Fruit fly (Drosophila melanogaster): ENCODE data around the gene CG7646.

Gene CG7646

dm6 chr3L:19991714-19992231, at the start of gene CG7646, which contains the start of gene Nca:
TSS of gene CG7646 (plus strand) at chr3L:19991887.
TSS of gene Nca (plus strand) at chr3L:19991887.
- no peak for TF ChIP-seq CG8478 (optimal IDR thresholded peaks at IDR 0.05)
- no peak for TF ChIP-seq CTCF (optimal IDR thresholded peaks at IDR 0.05)

dm6 chr3L:19945469-19945868, 46.2 kb upstream of the CG7646 start:
- no peak for TF ChIP-seq CG8478 (optimal IDR thresholded peaks at IDR 0.05)
- TF ChIP-seq CTCF (optimal IDR thresholded peaks at IDR 0.05): no peak

- TF ChIP-seq CG8478 (optimal IDR thresholded peaks at IDR 0.05): no peak
These were observed 40.7 kb upstream of the CG7646 start, which contains the start of gene CG32219 for dm6 chr3L:19951035-19951434. TSS of gene CG32219 (minus strand) at chr3L:19951135.

- TF ChIP-seq CG8478 (optimal IDR thresholded peaks at IDR 0.05): no peak
- TF ChIP-seq CTCF (optimal IDR thresholded peaks at IDR 0.05): no peak
These were observed 39.8 kb upstream of the CG7646 start, which contains the start of gene CG34258 for dm6 chr3L:19951868-19952267. TSS of gene CG34258 (minus strand) at chr3L:19951968.

dm6 chr3L:19952690-19953089, 39.0 kb upstream of the CG7646 start, which contains the start of gene CG33710:
TSS of gene CG33710 (minus strand) at chr3L:19952790.
- TF ChIP-seq CTCF (optimal IDR thresholded peaks at IDR 0.05) (no peak), CG8478 (optimal IDR thresholded peaks at IDR 0.05) (no peak)

- TF ChIP-seq CG8478 (optimal IDR thresholded peaks at IDR 0.05) (no peak), CTCF (optimal IDR thresholded peaks at IDR 0.05) (no peak)
These were observed 38.1 kb upstream of the CG7646 start, which contains the start of gene CG42655 for dm6 chr3L:19953612-19954011. TSS of gene CG42655 (minus strand) at chr3L:19953712.

dm6 chr3L:19954426-19954825, 37.3 kb upstream of the CG7646 start, which contains the start of gene CG42654:
TSS of gene CG42654 (minus strand) at chr3L:19954526.
- TF ChIP-seq CG8478 (optimal IDR thresholded peaks at IDR 0.05): no peak
- no peak for TF ChIP-seq CTCF (optimal IDR thresholded peaks at IDR 0.05)

- TF ChIP-seq CG8478 (optimal IDR thresholded peaks at IDR 0.05) (no peak), CTCF (optimal IDR thresholded peaks at IDR 0.05) (no peak)
These were observed 36.0 kb upstream of the CG7646 start, which contains the start of gene CG42263 for dm6 chr3L:19955699-19956098. TSS of gene CG42263 (minus strand) at chr3L:19955799.

dm6 chr3L:19961805-19962204, 29.9 kb upstream of the CG7646 start:
- TF ChIP-seq CTCF (optimal IDR thresholded peaks at IDR 0.05) (no peak), CG8478 (optimal IDR thresholded peaks at IDR 0.05) (no peak)

- TF ChIP-seq CTCF (optimal IDR thresholded peaks at IDR 0.05) (no peak), CG8478 (optimal IDR thresholded peaks at IDR 0.05) (no peak)
These were observed 22.7 kb upstream of the CG7646 start for dm6 chr3L:19968725-19969598.

dm6 chr3L:19978088-19978487, 13.6 kb upstream of the CG7646 start:
- TF ChIP-seq CG8478 (optimal IDR thresholded peaks at IDR 0.05) (no peak), CTCF (optimal IDR thresholded peaks at IDR 0.05) (no peak)

dm6 chr3L:19979592-19979991, 12.1 kb upstream of the CG7646 start, which contains the start of gene CG14182:
TSS of gene CG14182 (minus strand) at chr3L:19979812.
- no peak for TF ChIP-seq CG8478 (optimal IDR thresholded peaks at IDR 0.05)
- TF ChIP-seq CTCF (optimal IDR thresholded peaks at IDR 0.05): no peak

dm6 chr3L:19981385-19981784, 10.3 kb upstream of the CG7646 start, which contains the start of gene CG17732:
TSS of gene CG17732 (plus strand) at chr3L:19981685.
- TF ChIP-seq CTCF (optimal IDR thresholded peaks at IDR 0.05) (no peak), CG8478 (optimal IDR thresholded peaks at IDR 0.05) (no peak)

- no peak for TF ChIP-seq CG8478 (optimal IDR thresholded peaks at IDR 0.05)
- no peak for TF ChIP-seq CTCF (optimal IDR thresholded peaks at IDR 0.05)
These were observed 5.9 kb upstream of the CG7646 start, which contains the start of the genes hale and schuy for dm6 chr3L:19985768-19986167. TSS of gene hale (minus strand) at chr3L:19985868. TSS of gene schuy (plus strand) at chr3L:19986093.

dm6 chr3L:19988891-19989290, 2.8 kb upstream of the CG7646 start, which contains the start of gene Csas:
TSS of gene Csas (minus strand) at chr3L:19988991.
- TF ChIP-seq CTCF (optimal IDR thresholded peaks at IDR 0.05): no peak
- no peak for TF ChIP-seq CG8478 (optimal IDR thresholded peaks at IDR 0.05)
